Worm (Caenorhabditis elegans): ENCODE results near the gene clec-124.

DNA sequence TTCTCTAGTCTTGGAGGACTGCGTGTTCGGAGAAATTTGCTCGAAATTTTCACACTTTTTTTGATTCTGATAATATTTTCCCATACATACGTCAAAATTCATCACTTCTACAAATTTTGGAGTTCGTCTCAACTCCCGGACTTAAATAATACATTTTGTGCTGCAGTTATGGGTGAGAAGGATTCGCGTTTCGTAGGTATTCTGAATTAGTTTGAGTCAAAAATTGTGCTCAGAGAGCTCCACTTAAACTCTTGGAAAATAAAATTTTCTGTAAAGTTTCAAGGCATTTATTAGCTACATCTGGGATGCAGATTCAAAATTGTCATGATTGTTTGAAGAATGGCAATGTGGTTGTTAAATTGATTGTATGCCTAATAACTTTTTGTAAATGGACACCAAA lies 35.6 kb upstream of the clec-124 start, which contains the start of gene ZC239.4:
- TF ChIP-seq pha-4 (tag; optimal IDR thresholded peaks at IDR 0.05) (no peak), mml-1 (tag; optimal IDR thresholded peaks at IDR 0.05) (no peak), nhr-237 (tag; optimal IDR thresholded peaks at IDR 0.05) (no peak), snpc-4 (tag; optimal IDR thresholded peaks at IDR 0.05) (no peak), nhr-76 (tag; optimal IDR thresholded peaks at IDR 0.05) (no peak)
